Fruit fly (Drosophila melanogaster): ENCODE data around the gene BomT3.

The BomT3 gene

dm6 chr3R:22086297-22086696 is at the start of gene BomT3:
Gene BomT3, minus strand, starts transcription at chr3R:22086397.
- TF ChIP-seq Dll (optimal IDR thresholded peaks at IDR 0.05): no peak
- TF ChIP-seq CG8478 (optimal IDR thresholded peaks at IDR 0.05): no peak
- TF ChIP-seq pan (optimal IDR thresholded peaks at IDR 0.05): no peak
- TF ChIP-seq psq (optimal IDR thresholded peaks at IDR 0.05): no peak
- no peak for TF ChIP-seq usp (GFP tag; optimal IDR thresholded peaks at IDR 0.05)

dm6 chr3R:22135503-22135902 is 49.3 kb upstream of the BomT3 start:
- TF ChIP-seq psq (optimal IDR thresholded peaks at IDR 0.05) (no peak), Dll (optimal IDR thresholded peaks at IDR 0.05) (no peak), usp (GFP tag; optimal IDR thresholded peaks at IDR 0.05) (no peak), EcR (GFP tag; optimal IDR thresholded peaks at IDR 0.05) (no peak), pan (optimal IDR thresholded peaks at IDR 0.05) (no peak), CG8478 (optimal IDR thresholded peaks at IDR 0.05) (no peak)

dm6 chr3R:22134462-22134861 is 48.3 kb upstream of the BomT3 start:
- TF ChIP-seq psq (optimal IDR thresholded peaks at IDR 0.05): no peak
- no peak for TF ChIP-seq pan (optimal IDR thresholded peaks at IDR 0.05)
- TF ChIP-seq usp (GFP tag; optimal IDR thresholded peaks at IDR 0.05): no peak
- TF ChIP-seq Dll (optimal IDR thresholded peaks at IDR 0.05): no peak
- TF ChIP-seq CG8478 (optimal IDR thresholded peaks at IDR 0.05): no peak
- TF ChIP-seq EcR (GFP tag; optimal IDR thresholded peaks at IDR 0.05): no peak

- no peak for TF ChIP-seq CG8478 (optimal IDR thresholded peaks at IDR 0.05)
- TF ChIP-seq Dll (optimal IDR thresholded peaks at IDR 0.05): no peak
- TF ChIP-seq usp (GFP tag; optimal IDR thresholded peaks at IDR 0.05): no peak
- TF ChIP-seq EcR (GFP tag; optimal IDR thresholded peaks at IDR 0.05): no peak
- no peak for TF ChIP-seq pan (optimal IDR thresholded peaks at IDR 0.05)
- no peak for TF ChIP-seq psq (optimal IDR thresholded peaks at IDR 0.05)
These were observed 47.3 kb upstream of the BomT3 start, which contains the start of gene SKIP for dm6 chr3R:22133337-22134014. Gene SKIP, plus strand, starts transcription at chr3R:22133830.

- TF ChIP-seq pan (optimal IDR thresholded peaks at IDR 0.05): no peak
- TF ChIP-seq Dll (optimal IDR thresholded peaks at IDR 0.05): no peak
- TF ChIP-seq usp (GFP tag; optimal IDR thresholded peaks at IDR 0.05): no peak
- no peak for TF ChIP-seq CG8478 (optimal IDR thresholded peaks at IDR 0.05)
- TF ChIP-seq EcR (GFP tag; optimal IDR thresholded peaks at IDR 0.05): no peak
- TF ChIP-seq psq (optimal IDR thresholded peaks at IDR 0.05): no peak
These were observed 38.7 kb upstream of the BomT3 start for dm6 chr3R:22124863-22125262.

dm6 chr3R:22123347-22123746 is 37.1 kb upstream of the BomT3 start:
- TF ChIP-seq pan (optimal IDR thresholded peaks at IDR 0.05) (no peak), EcR (GFP tag; optimal IDR thresholded peaks at IDR 0.05) (no peak), usp (GFP tag; optimal IDR thresholded peaks at IDR 0.05) (no peak), psq (optimal IDR thresholded peaks at IDR 0.05) (no peak), Dll (optimal IDR thresholded peaks at IDR 0.05) (no peak), CG8478 (optimal IDR thresholded peaks at IDR 0.05) (no peak)

- no peak for TF ChIP-seq Dll (optimal IDR thresholded peaks at IDR 0.05)
- TF ChIP-seq CG8478 (optimal IDR thresholded peaks at IDR 0.05): no peak
- TF ChIP-seq psq (optimal IDR thresholded peaks at IDR 0.05): no peak
- no peak for TF ChIP-seq pan (optimal IDR thresholded peaks at IDR 0.05)
- TF ChIP-seq EcR (GFP tag; optimal IDR thresholded peaks at IDR 0.05): no peak
- TF ChIP-seq usp (GFP tag; optimal IDR thresholded peaks at IDR 0.05): no peak
These were observed 35.0 kb upstream of the BomT3 start for dm6 chr3R:22121220-22121619.

dm6 chr3R:22119761-22120160 is 33.6 kb upstream of the BomT3 start, which contains the start of gene CG42390:
Gene CG42390, plus strand, starts transcription at chr3R:22120061.
- TF ChIP-seq CG8478 (optimal IDR thresholded peaks at IDR 0.05) (no peak), pan (optimal IDR thresholded peaks at IDR 0.05) (no peak), usp (GFP tag; optimal IDR thresholded peaks at IDR 0.05) (no peak), Dll (optimal IDR thresholded peaks at IDR 0.05) (no peak), psq (optimal IDR thresholded peaks at IDR 0.05) (no peak), EcR (GFP tag; optimal IDR thresholded peaks at IDR 0.05) (no peak)

dm6 chr3R:22119354-22119753 is 33.2 kb upstream of the BomT3 start, which contains the start of gene Ir94c:
Gene Ir94c, minus strand, starts transcription at chr3R:22119454.
- TF ChIP-seq EcR (GFP tag; optimal IDR thresholded peaks at IDR 0.05) (no peak), psq (optimal IDR thresholded peaks at IDR 0.05) (no peak), CG8478 (optimal IDR thresholded peaks at IDR 0.05) (no peak)

- TF ChIP-seq pan (optimal IDR thresholded peaks at IDR 0.05) (no peak), CG8478 (optimal IDR thresholded peaks at IDR 0.05) (no peak), Dll (optimal IDR thresholded peaks at IDR 0.05) (no peak), usp (GFP tag; optimal IDR thresholded peaks at IDR 0.05) (no peak), psq (optimal IDR thresholded peaks at IDR 0.05) (no peak), EcR (GFP tag; optimal IDR thresholded peaks at IDR 0.05) (no peak)
These were observed 31.0 kb upstream of the BomT3 start, which contains the start of gene Ir94b for dm6 chr3R:22117149-22117548. Gene Ir94b, minus strand, starts transcription at chr3R:22117249.

- TF ChIP-seq usp (GFP tag; optimal IDR thresholded peaks at IDR 0.05) (no peak), psq (optimal IDR thresholded peaks at IDR 0.05) (no peak), CG8478 (optimal IDR thresholded peaks at IDR 0.05) (no peak), Dll (optimal IDR thresholded peaks at IDR 0.05) (no peak), pan (optimal IDR thresholded peaks at IDR 0.05) (no peak), EcR (GFP tag; optimal IDR thresholded peaks at IDR 0.05) (no peak)
These were observed 26.9 kb upstream of the BomT3 start, which contains the start of gene Ir94a for dm6 chr3R:22113127-22113526. Gene Ir94a, plus strand, starts transcription at chr3R:22113427.

dm6 chr3R:22108316-22108715 is 22.1 kb upstream of the BomT3 start:
- TF ChIP-seq EcR (GFP tag; optimal IDR thresholded peaks at IDR 0.05) (no peak), usp (GFP tag; optimal IDR thresholded peaks at IDR 0.05) (no peak), Dll (optimal IDR thresholded peaks at IDR 0.05) (no peak), pan (optimal IDR thresholded peaks at IDR 0.05) (no peak), psq (optimal IDR thresholded peaks at IDR 0.05) (no peak), CG8478 (optimal IDR thresholded peaks at IDR 0.05) (no peak)
